Fruit fly (Drosophila melanogaster): ENCODE data around the gene Rcd7.

- TF ChIP-seq CG32772 (GFP tag; IDR thresholded peaks at IDR 0.05), result no peak
- TF ChIP-seq vnd (GFP tag; IDR thresholded peaks at IDR 0.05; ENCODE audit: partially characterized antibody), result no peak
- 0 out of 3 replicates have a peak, but pooled peaks have one; percentile 34 for TF ChIP-seq Doc3 (GFP tag; IDR thresholded peaks at IDR 0.05; ENCODE audit: partially characterized antibody)
- no peak for TF ChIP-seq Abd-B (GFP tag; optimal IDR thresholded peaks at IDR 0.05)
- TF ChIP-seq CG3407 (GFP tag; optimal IDR thresholded peaks at IDR 0.05), result no peak
- no peak for TF ChIP-seq CkIIα-i1 (GFP tag; IDR thresholded peaks at IDR 0.05)
- no peak for TF ChIP-seq fd102C (GFP tag; optimal IDR thresholded peaks at IDR 0.05)
Observed at dm6 chr3L:19552136-19552773, 7.3 kb downstream of the Rcd7 start, which contains the start of the genes Ltn1 and CG9300.

All from whole organism, embryonic.